Fruit fly (Drosophila melanogaster) whole organism, wandering third instar larva: ENCODE results near the gene CG43675.

ENCODE experiments used
- Abd-B ChIP-seq: fragments of >200 bp; optimal IDR thresholded peaks from 2 replicates; lab custom pipeline; 2017; ENCODE audit warnings: missing biosample characterization, missing genetic modification characterization
- CG32264 ChIP-seq: fragments of 200-800 bp; sonication (Bioruptor generic); optimal IDR thresholded peaks from 2 replicates; lab custom pipeline; 2016; ENCODE audit warnings: missing biosample characterization, missing genetic modification characterization
- CG9705 ChIP-seq: fragments of 200-800 bp; sonication (Bioruptor generic); optimal IDR thresholded peaks from 2 replicates; lab custom pipeline; 2018; ENCODE audit warnings: missing biosample characterization, mild to moderate bottlenecking, missing genetic modification characterization
- CrebA ChIP-seq: fragments of 200-800 bp; sonication (Bioruptor generic); optimal IDR thresholded peaks from 2 replicates; lab custom pipeline; 2016; ENCODE audit warnings: missing biosample characterization, mild to moderate bottlenecking, missing genetic modification characterization, borderline replicate concordance
- Dfd ChIP-seq: fragments of >200 bp; optimal IDR thresholded peaks from 2 replicates; lab custom pipeline; 2017; ENCODE audit warnings: missing biosample characterization, missing genetic modification characterization
- Dif ChIP-seq: fragments of 200-275, 200-300 bp; sonication (Bioruptor generic); optimal IDR thresholded peaks from 2 replicates; lab custom pipeline; 2018; ENCODE audit warnings: missing biosample characterization, missing genetic modification characterization; ENCODE audit not compliant: partially characterized antibody
- GATAd ChIP-seq: sonication (Bioruptor generic); optimal IDR thresholded peaks from 2 replicates; lab custom pipeline; 2016; ENCODE audit warnings: missing biosample characterization, missing genetic modification characterization
- HLH106 ChIP-seq: fragments of 200-800 bp; optimal IDR thresholded peaks from 3 replicates; lab custom pipeline; 2019; ENCODE audit warnings: missing biosample characterization, mild to moderate bottlenecking, missing genetic modification characterization, moderate library complexity
- Hnf4 ChIP-seq: fragments of 200-800 bp; sonication (Bioruptor generic); optimal IDR thresholded peaks from 2 replicates; lab custom pipeline; 2016; ENCODE audit warnings: missing biosample characterization, mild to moderate bottlenecking, missing genetic modification characterization
- Hr78 ChIP-seq: fragments of >200 bp; optimal IDR thresholded peaks from 2 replicates; lab custom pipeline; 2017; ENCODE audit warnings: missing biosample characterization, missing genetic modification characterization
- Hr83 ChIP-seq: fragments of 200-300 bp; sonication (Bioruptor generic); optimal IDR thresholded peaks from 2 replicates; lab custom pipeline; 2016; ENCODE audit warnings: missing biosample characterization, mild to moderate bottlenecking, missing genetic modification characterization, moderate library complexity; ENCODE audit not compliant: poor library complexity, severe bottlenecking
- Jra ChIP-seq: sonication (Bioruptor generic); optimal IDR thresholded peaks from 2 replicates; lab custom pipeline; 2016; ENCODE audit warnings: missing biosample characterization, missing genetic modification characterization
- Mio ChIP-seq: sonication (Bioruptor generic); optimal IDR thresholded peaks from 2 replicates; lab custom pipeline; 2016; ENCODE audit warnings: missing biosample characterization, missing genetic modification characterization
- Myc ChIP-seq: fragments of >200 bp; optimal IDR thresholded peaks from 2 replicates; lab custom pipeline; 2017
- N ChIP-seq: fragments of >200 bp; optimal IDR thresholded peaks from 2 replicates; lab custom pipeline; 2018; ENCODE audit warnings: missing biosample characterization, missing external identifiers, missing genetic modification characterization
- OdsH ChIP-seq: fragments of 200-800 bp; sonication (Bioruptor generic); optimal IDR thresholded peaks from 2 replicates; lab custom pipeline; 2016; ENCODE audit warnings: missing biosample characterization, mild to moderate bottlenecking, missing genetic modification characterization
- Rel ChIP-seq, 2 experiments: fragments of 200-800 bp; sonication (Bioruptor generic) in 1 of 2; optimal IDR thresholded peaks; 2 replicates in 1 of 2; 3 replicates in 1 of 2; lab custom pipeline; 2016 to 2019; ENCODE audit warnings: mild to moderate bottlenecking in 2 of 2, missing biosample characterization in 2 of 2, missing genetic modification characterization in 2 of 2, moderate library complexity in 1 of 2
- Sp1 ChIP-seq: fragments of 200-800 bp; sonication (Bioruptor generic); optimal IDR thresholded peaks from 3 replicates; lab custom pipeline; 2019; ENCODE audit warnings: missing biosample characterization, mild to moderate bottlenecking, missing genetic modification characterization, moderate library complexity
- Vsx2 ChIP-seq: fragments of 200-300, 225-300 bp; sonication (Bioruptor generic); optimal IDR thresholded peaks from 2 replicates; lab custom pipeline; 2018; ENCODE audit warnings: missing biosample characterization, missing genetic modification characterization; ENCODE audit not compliant: partially characterized antibody
- br ChIP-seq: fragments of 200-800 bp; sonication (Bioruptor generic); optimal IDR thresholded peaks from 2 replicates; lab custom pipeline; 2016; ENCODE audit warnings: missing biosample characterization, missing genetic modification characterization
- brk ChIP-seq: fragments of 200-800 bp; sonication (Bioruptor generic); optimal IDR thresholded peaks from 2 replicates; lab custom pipeline; 2016; ENCODE audit warnings: missing biosample characterization, mild to moderate bottlenecking, missing genetic modification characterization
- dl ChIP-seq, 2 experiments: fragments of 175-275, 200-275 bp in 1 of 2; fragments of 200-275 bp in 1 of 2; sonication (Bioruptor generic); optimal IDR thresholded peaks; lab custom pipeline; 2018; ENCODE audit warnings: mild to moderate bottlenecking in 2 of 2, missing biosample characterization in 2 of 2, missing genetic modification characterization in 2 of 2, moderate library complexity in 2 of 2; ENCODE audit not compliant: partially characterized antibody in 2 of 2, insufficient read depth in 1 of 2
- dmrt93B ChIP-seq: fragments of 200-800 bp; sonication (Bioruptor generic); optimal IDR thresholded peaks from 2 replicates; lab custom pipeline; 2018; ENCODE audit warnings: missing biosample characterization, mild to moderate bottlenecking, missing genetic modification characterization
- dsf ChIP-seq: sonication (Bioruptor generic); optimal IDR thresholded peaks from 2 replicates; lab custom pipeline; 2016; ENCODE audit warnings: missing biosample characterization, missing genetic modification characterization, borderline replicate concordance
- ey ChIP-seq: fragments of 200-800 bp; sonication (Bioruptor generic); optimal IDR thresholded peaks from 2 replicates; lab custom pipeline; 2016; ENCODE audit warnings: missing biosample characterization, missing genetic modification characterization
- foxo ChIP-seq, 2 experiments: fragments of 200-800 bp; sonication (Bioruptor generic); optimal IDR thresholded peaks; 2 replicates in 1 of 2; 3 replicates in 1 of 2; lab custom pipeline; 2016 to 2017; ENCODE audit warnings: missing biosample characterization in 2 of 2, missing genetic modification characterization in 2 of 2
- fru ChIP-seq: fragments of 200-800 bp; sonication (Bioruptor generic); optimal IDR thresholded peaks from 3 replicates; lab custom pipeline; 2016; ENCODE audit warnings: missing biosample characterization, mild to moderate bottlenecking, missing genetic modification characterization
- h ChIP-seq: fragments of 200-800 bp; sonication (Bioruptor generic); optimal IDR thresholded peaks from 3 replicates; lab custom pipeline; 2016; ENCODE audit warnings: missing biosample characterization, mild to moderate bottlenecking, missing genetic modification characterization
- jim ChIP-seq: fragments of 175-275, 200-325 bp; sonication (Bioruptor generic); optimal IDR thresholded peaks from 2 replicates; lab custom pipeline; 2016; ENCODE audit warnings: missing biosample characterization, mild to moderate bottlenecking, missing genetic modification characterization
- lola ChIP-seq: fragments of >200 bp; optimal IDR thresholded peaks from 2 replicates; lab custom pipeline; 2017; ENCODE audit warnings: missing biosample characterization, missing genetic modification characterization
- pan ChIP-seq: fragments of >200 bp; optimal IDR thresholded peaks from 2 replicates; lab custom pipeline; 2017
- psq ChIP-seq: fragments of 200-800 bp; sonication (Bioruptor generic); optimal IDR thresholded peaks from 3 replicates; lab custom pipeline; 2017; ENCODE audit warnings: missing biosample characterization, mild to moderate bottlenecking, missing genetic modification characterization, moderate library complexity
- rgr ChIP-seq: fragments of 200-800 bp; sonication (Bioruptor generic); optimal IDR thresholded peaks from 3 replicates; lab custom pipeline; 2016; ENCODE audit warnings: missing biosample characterization, mild to moderate bottlenecking, missing genetic modification characterization
- sage ChIP-seq: fragments of 200-800 bp; sonication (Bioruptor generic); optimal IDR thresholded peaks from 2 replicates; lab custom pipeline; 2016; ENCODE audit warnings: missing biosample characterization, mild to moderate bottlenecking, missing genetic modification characterization
- sv ChIP-seq: fragments of 200-800 bp; sonication (Bioruptor generic); optimal IDR thresholded peaks from 3 replicates; lab custom pipeline; 2016; ENCODE audit warnings: missing biosample characterization, missing genetic modification characterization
- tai ChIP-seq: sonication (Bioruptor generic); optimal IDR thresholded peaks from 2 replicates; lab custom pipeline; 2016; ENCODE audit warnings: missing biosample characterization, missing genetic modification characterization
- usp ChIP-seq: fragments of >200 bp; optimal IDR thresholded peaks from 2 replicates; lab custom pipeline; 2017; ENCODE audit warnings: missing biosample characterization, missing genetic modification characterization
- woc ChIP-seq: sonication (Bioruptor generic); optimal IDR thresholded peaks from 2 replicates; lab custom pipeline; 2016; ENCODE audit warnings: missing biosample characterization, mild to moderate bottlenecking, missing genetic modification characterization

CG43675 gene

dm6 chr3R:9390201-9390600 lies 34.9 kb downstream of the CG43675 start:
- TF ChIP-seq Rel (GFP tag; optimal IDR thresholded peaks at IDR 0.05; lab: Kevin White, UChicago) (no peak), Rel (tag; optimal IDR thresholded peaks at IDR 0.05; lab: Kevin White, UChicago) (no peak), lola (GFP tag; lab: Kevin White, UChicago) (no peak), Hnf4 (GFP tag; lab: Kevin White, UChicago) (no peak), CG9705 (GFP tag; lab: Kevin White, UChicago) (no peak), CrebA (no peak), tai (no peak), dmrt93B (GFP tag; lab: Kevin White, UChicago) (no peak), rgr (GFP tag; lab: Kevin White, UChicago) (no peak), sage (GFP tag; lab: Kevin White, UChicago) (no peak), GATAd (GFP tag; lab: Kevin White, UChicago) (no peak), foxo (GFP tag; optimal IDR thresholded peaks at IDR 0.05; lab: Kevin White, UChicago) (no peak), OdsH (GFP tag; lab: Kevin White, UChicago) (no peak), sv (GFP tag; lab: Kevin White, UChicago) (no peak), Hr83 (GFP tag; lab: Kevin White, UChicago) (no peak), CG32264 (GFP tag; lab: Kevin White, UChicago) (no peak)

dm6 chr3R:9392421-9392820 lies 37.1 kb downstream of the CG43675 start:
- TF ChIP-seq Vsx2 (GFP tag; lab: Kevin White, UChicago) (no peak), psq (no peak), usp (GFP tag; lab: Kevin White, UChicago) (no peak), OdsH (GFP tag; lab: Kevin White, UChicago) (no peak), Mio (GFP tag; lab: Kevin White, UChicago) (no peak), ey (GFP tag; lab: Kevin White, UChicago) (no peak), HLH106 (tag; lab: Kevin White, UChicago) (no peak), Dfd (GFP tag; lab: Kevin White, UChicago) (no peak), Myc (no peak), Rel (GFP tag; optimal IDR thresholded peaks at IDR 0.05; lab: Kevin White, UChicago) (no peak), Rel (tag; optimal IDR thresholded peaks at IDR 0.05; lab: Kevin White, UChicago) (no peak), brk (GFP tag; lab: Kevin White, UChicago) (no peak), br (GFP tag; lab: Kevin White, UChicago) (no peak), CG32264 (GFP tag; lab: Kevin White, UChicago) (no peak), Hr78 (GFP tag; lab: Kevin White, UChicago) (no peak), N (GFP tag; lab: Kevin White, UChicago) (no peak), dmrt93B (GFP tag; lab: Kevin White, UChicago) (no peak), Hr83 (GFP tag; lab: Kevin White, UChicago) (no peak), CG9705 (GFP tag; lab: Kevin White, UChicago) (no peak)

- TF ChIP-seq woc (GFP tag; lab: Kevin White, UChicago) (peak; percentile 82), brk (GFP tag; lab: Kevin White, UChicago) (peak; percentile 86), Hr83 (GFP tag; lab: Kevin White, UChicago) (peak; percentile 61), h (GFP tag; lab: Kevin White, UChicago) (peak; percentile 94), N (GFP tag; lab: Kevin White, UChicago) (no peak), fru (GFP tag; lab: Kevin White, UChicago) (peak; percentile 94), OdsH (GFP tag; lab: Kevin White, UChicago) (peak; percentile 94), br (GFP tag; lab: Kevin White, UChicago) (peak; percentile 89), Mio (GFP tag; lab: Kevin White, UChicago) (no peak), foxo (GFP tag; optimal IDR thresholded peaks at IDR 0.05; lab: Kevin White, UChicago) (peak; percentile 34 to 94), rgr (GFP tag; lab: Kevin White, UChicago) (peak; percentile 94), GATAd (GFP tag; lab: Kevin White, UChicago) (peak; percentile 54), dmrt93B (GFP tag; lab: Kevin White, UChicago) (peak; percentile 87), CG32264 (GFP tag; lab: Kevin White, UChicago) (peak; percentile 77), usp (GFP tag; lab: Kevin White, UChicago) (no peak), Jra (GFP tag; lab: Kevin White, UChicago) (peak; percentile 74), ey (GFP tag; lab: Kevin White, UChicago) (peak; percentile 92), Dif (GFP tag; lab: Kevin White, UChicago) (no peak), HLH106 (tag; lab: Kevin White, UChicago) (peak; percentile 94), Vsx2 (GFP tag; lab: Kevin White, UChicago) (no peak), sv (GFP tag; lab: Kevin White, UChicago) (no peak), Abd-B (GFP tag; lab: Kevin White, UChicago) (no peak), CG9705 (GFP tag; lab: Kevin White, UChicago) (peak; percentile 81), Myc (no peak), Hr78 (GFP tag; lab: Kevin White, UChicago) (no peak), dsf (peak; percentile 62), lola (GFP tag; lab: Kevin White, UChicago) (no peak), Dfd (GFP tag; lab: Kevin White, UChicago) (no peak), jim (no peak), CrebA (no peak), Rel (GFP tag; optimal IDR thresholded peaks at IDR 0.05; lab: Kevin White, UChicago) (peak; percentile 76), Rel (tag; optimal IDR thresholded peaks at IDR 0.05; lab: Kevin White, UChicago) (no peak), pan (lab: Kevin White, UChicago) (no peak), Hnf4 (GFP tag; lab: Kevin White, UChicago) (peak; percentile 89), dl (GFP tag; optimal IDR thresholded peaks at IDR 0.05; lab: Kevin White, UChicago; ENCODE audit: insufficient read depth in 1 of 2, partially characterized antibody in 2 of 2) (no peak), tai (no peak), Sp1 (peak; percentile 94), psq (peak; percentile 86), sage (GFP tag; lab: Kevin White, UChicago) (peak; percentile 88)
Measured at dm6 chr3R:9393542-9394025, 38.3 kb downstream of the CG43675 start.
